Fruit fly (Drosophila melanogaster): Measurements from ENCODE around the gene bel.

Gene bel

dm6 chr3R:8642376-8642966 is 18.1 kb downstream of the bel start:
- TF ChIP-seq lola (GFP tag; optimal IDR thresholded peaks at IDR 0.05): no peak
- peak; percentile 23 for TF ChIP-seq brk (GFP tag; optimal IDR thresholded peaks at IDR 0.05)

- TF ChIP-seq tai (GFP tag; optimal IDR thresholded peaks at IDR 0.05): no peak
- no peak for TF ChIP-seq OdsH (GFP tag; optimal IDR thresholded peaks at IDR 0.05)
- TF ChIP-seq sage (GFP tag; optimal IDR thresholded peaks at IDR 0.05): no peak
- no peak for TF ChIP-seq dsf (GFP tag; optimal IDR thresholded peaks at IDR 0.05; ENCODE audit: borderline replicate concordance)
- no peak for TF ChIP-seq Dif (GFP tag; optimal IDR thresholded peaks at IDR 0.05; ENCODE audit: partially characterized antibody)
- TF ChIP-seq Rel (GFP tag; optimal IDR thresholded peaks at IDR 0.05): no peak
- TF ChIP-seq Rel (tag; optimal IDR thresholded peaks at IDR 0.05): no peak
- no peak for TF ChIP-seq Dfd (GFP tag; optimal IDR thresholded peaks at IDR 0.05)
- no peak for TF ChIP-seq h (GFP tag; optimal IDR thresholded peaks at IDR 0.05)
- no peak for TF ChIP-seq Vsx2 (GFP tag; optimal IDR thresholded peaks at IDR 0.05; ENCODE audit: partially characterized antibody)
- TF ChIP-seq foxo (GFP tag; optimal IDR thresholded peaks at IDR 0.05): no peak
- TF ChIP-seq CrebA (GFP tag; optimal IDR thresholded peaks at IDR 0.05; ENCODE audit: borderline replicate concordance): no peak
- TF ChIP-seq dl (GFP tag; optimal IDR thresholded peaks at IDR 0.05; ENCODE audit: insufficient read depth in 1 of 2, partially characterized antibody in 2 of 2): no peak
- TF ChIP-seq CG32264 (GFP tag; optimal IDR thresholded peaks at IDR 0.05): no peak
- TF ChIP-seq lola (GFP tag; optimal IDR thresholded peaks at IDR 0.05): no peak
Measured at dm6 chr3R:8638629-8639028, 21.9 kb downstream of the bel start.

DNA sequence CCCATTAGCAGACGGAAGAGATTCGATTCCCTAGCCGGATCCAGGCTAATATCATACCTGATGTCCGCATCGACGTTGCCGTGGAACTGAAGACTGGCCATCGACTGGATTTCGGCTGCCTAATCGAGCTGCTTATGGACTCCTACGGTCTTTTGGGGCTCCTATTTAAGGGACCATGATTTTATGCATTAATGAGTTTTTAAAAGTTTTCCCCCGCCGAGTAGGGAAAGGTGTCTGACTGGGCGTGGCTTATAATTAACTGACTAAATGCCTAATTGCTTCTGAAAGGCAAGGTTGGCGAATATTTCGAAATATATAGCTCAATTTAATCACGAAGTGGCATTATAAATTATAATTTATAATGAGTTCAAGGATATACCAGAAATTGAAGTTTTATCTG is 24.8 kb downstream of the bel start, which contains the start of gene Or85e:
TSS of gene Or85e (minus strand) at position 101 of the 400 bp plus-strand sequence.
- TF ChIP-seq jim (GFP tag; optimal IDR thresholded peaks at IDR 0.05) (no peak), Vsx2 (GFP tag; optimal IDR thresholded peaks at IDR 0.05; ENCODE audit: partially characterized antibody) (no peak), Dfd (GFP tag; optimal IDR thresholded peaks at IDR 0.05) (no peak), h (GFP tag; optimal IDR thresholded peaks at IDR 0.05) (no peak), Dif (GFP tag; optimal IDR thresholded peaks at IDR 0.05; ENCODE audit: partially characterized antibody) (no peak), Hnf4 (GFP tag; optimal IDR thresholded peaks at IDR 0.05) (no peak), Abd-B (GFP tag; optimal IDR thresholded peaks at IDR 0.05) (no peak), sv (GFP tag; optimal IDR thresholded peaks at IDR 0.05) (no peak), Jra (GFP tag; optimal IDR thresholded peaks at IDR 0.05) (no peak), usp (GFP tag; optimal IDR thresholded peaks at IDR 0.05) (no peak), Hr83 (GFP tag; optimal IDR thresholded peaks at IDR 0.05; ENCODE audit: poor library complexity, severe bottlenecking) (no peak), Mio (GFP tag; optimal IDR thresholded peaks at IDR 0.05) (no peak), OdsH (GFP tag; optimal IDR thresholded peaks at IDR 0.05) (no peak), sage (GFP tag; optimal IDR thresholded peaks at IDR 0.05) (no peak)

dm6 chr3R:8620737-8621136 is 39.8 kb downstream of the bel start:
- TF ChIP-seq Dfd (GFP tag; optimal IDR thresholded peaks at IDR 0.05) (peak; percentile 80), Hnf4 (GFP tag; optimal IDR thresholded peaks at IDR 0.05) (no peak), Hr83 (GFP tag; optimal IDR thresholded peaks at IDR 0.05; ENCODE audit: poor library complexity, severe bottlenecking) (no peak), HLH106 (tag; optimal IDR thresholded peaks at IDR 0.05) (no peak), Rel (GFP tag; optimal IDR thresholded peaks at IDR 0.05) (no peak), Rel (tag; optimal IDR thresholded peaks at IDR 0.05) (no peak)

DNA sequence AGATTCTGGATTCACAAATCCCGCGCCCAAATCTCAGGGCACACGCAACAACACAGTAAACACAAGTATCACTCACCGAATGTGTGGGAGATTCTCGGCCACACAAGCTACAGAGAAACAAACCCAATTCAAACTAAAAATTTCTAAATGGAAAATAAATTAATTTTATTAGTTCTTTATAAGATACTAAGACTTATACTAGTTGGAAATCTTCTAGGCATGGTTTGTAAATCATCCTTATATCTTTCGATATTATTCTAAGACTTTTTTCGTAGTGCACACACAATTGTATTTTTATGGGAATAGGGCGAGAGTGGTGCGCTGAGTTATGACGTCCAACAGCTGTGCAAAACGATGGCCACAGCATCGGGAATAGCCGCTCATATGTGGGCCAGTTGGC is 41.5 kb downstream of the bel start:
- TF ChIP-seq Abd-B (GFP tag; optimal IDR thresholded peaks at IDR 0.05) (no peak), usp (GFP tag; optimal IDR thresholded peaks at IDR 0.05) (no peak), rgr (GFP tag; optimal IDR thresholded peaks at IDR 0.05) (no peak), dsf (GFP tag; optimal IDR thresholded peaks at IDR 0.05; ENCODE audit: borderline replicate concordance) (no peak), OdsH (GFP tag; optimal IDR thresholded peaks at IDR 0.05) (no peak), Hr78 (GFP tag; optimal IDR thresholded peaks at IDR 0.05) (no peak), CG9705 (GFP tag; optimal IDR thresholded peaks at IDR 0.05) (no peak), h (GFP tag; optimal IDR thresholded peaks at IDR 0.05) (no peak), CrebA (GFP tag; optimal IDR thresholded peaks at IDR 0.05; ENCODE audit: borderline replicate concordance) (no peak), Hr83 (GFP tag; optimal IDR thresholded peaks at IDR 0.05; ENCODE audit: poor library complexity, severe bottlenecking) (no peak), tai (GFP tag; optimal IDR thresholded peaks at IDR 0.05) (no peak), HLH106 (tag; optimal IDR thresholded peaks at IDR 0.05) (no peak), CG32264 (GFP tag; optimal IDR thresholded peaks at IDR 0.05) (no peak), Vsx2 (GFP tag; optimal IDR thresholded peaks at IDR 0.05; ENCODE audit: partially characterized antibody) (no peak)

Measured in whole organism, wandering third instar larva.